Fruit fly (Drosophila melanogaster) whole organism, embryonic: ENCODE data around the gene Tsp29Fb.

Source experiments
- CG10565 ChIP-seq: fragments of 200-800 bp; sonication (Bioruptor generic); optimal IDR thresholded peaks from 3 replicates; lab custom pipeline; 2016; ENCODE audit warnings: missing biosample characterization, mild to moderate bottlenecking, missing genetic modification characterization
- CG11456 ChIP-seq: fragments of 200-800 bp; sonication (Bioruptor generic); IDR thresholded peaks from 3 replicates; pipeline ENCODE4 v1.3.6; 2022; ENCODE audit warnings: missing biosample characterization, missing genetic modification characterization
- CG12391 ChIP-seq: fragments of 200-800 bp; sonication (Bioruptor generic); optimal IDR thresholded peaks from 3 replicates; lab custom pipeline; 2018; ENCODE audit warnings: missing biosample characterization, mild to moderate bottlenecking, missing genetic modification characterization, moderate library complexity
- CG13123 ChIP-seq: fragments of 200-800 bp; sonication (Bioruptor generic); optimal IDR thresholded peaks from 2 replicates; lab custom pipeline; 2016; ENCODE audit warnings: missing biosample characterization, missing genetic modification characterization
- CG13624 ChIP-seq: fragments of 200-800 bp; sonication (Bioruptor generic); optimal IDR thresholded peaks from 2 replicates; lab custom pipeline; 2016; ENCODE audit warnings: missing biosample characterization, missing genetic modification characterization
- CG17802 ChIP-seq: fragments of 200-800 bp; sonication (Bioruptor generic); optimal IDR thresholded peaks from 2 replicates; lab custom pipeline; 2018; ENCODE audit warnings: missing biosample characterization, mild to moderate bottlenecking, missing genetic modification characterization, moderate library complexity
- CG2116 ChIP-seq: fragments of 200-800 bp; sonication (Bioruptor generic); optimal IDR thresholded peaks from 3 replicates; lab custom pipeline; 2018; ENCODE audit warnings: missing biosample characterization, mild to moderate bottlenecking, missing genetic modification characterization
- CG3281 ChIP-seq: fragments of 200-800 bp; sonication (Bioruptor generic); optimal IDR thresholded peaks from 3 replicates; lab custom pipeline; 2017; ENCODE audit warnings: missing biosample characterization, mild to moderate bottlenecking, missing genetic modification characterization
- CG34422 ChIP-seq: fragments of 200-800 bp; sonication (Bioruptor generic); IDR thresholded peaks from 3 replicates; pipeline ENCODE4 v1.3.6; 2022; ENCODE audit warnings: missing biosample characterization, missing genetic modification characterization
- CG3838 ChIP-seq: fragments of 200-800 bp; sonication (Bioruptor generic); optimal IDR thresholded peaks from 3 replicates; lab custom pipeline; 2016; ENCODE audit warnings: missing biosample characterization, missing genetic modification characterization
- CG4707 ChIP-seq: fragments of 200-800 bp; sonication (Bioruptor generic); optimal IDR thresholded peaks from 2 replicates; lab custom pipeline; 2018; ENCODE audit warnings: missing biosample characterization, mild to moderate bottlenecking, missing genetic modification characterization, moderate library complexity
- CG4730 ChIP-seq: fragments of 200-800 bp; sonication (Bioruptor generic); IDR thresholded peaks from 2 replicates; pipeline ENCODE4 v1.3.6; 2022; ENCODE audit warnings: missing biosample characterization, missing genetic modification characterization
- CG6254 ChIP-seq: fragments of 200-800 bp; sonication (Bioruptor generic); optimal IDR thresholded peaks from 3 replicates; lab custom pipeline; 2017; ENCODE audit warnings: mild to moderate bottlenecking, missing biosample characterization, missing genetic modification reagents, missing genetic modification characterization
- CG7928 ChIP-seq: fragments of 200-800 bp; sonication (Bioruptor generic); optimal IDR thresholded peaks from 2 replicates; lab custom pipeline; 2017; ENCODE audit warnings: missing biosample characterization, mild to moderate bottlenecking, missing genetic modification characterization
- CG8281 ChIP-seq: fragments of 200-800 bp; sonication (Bioruptor generic); optimal IDR thresholded peaks from 2 replicates; lab custom pipeline; 2018; ENCODE audit warnings: missing biosample characterization, mild to moderate bottlenecking, missing genetic modification characterization, moderate library complexity
- CG8290 ChIP-seq, 3 experiments: fragments of 200-800 bp; sonication (Bioruptor generic); optimal IDR thresholded peaks; 2 replicates each; lab custom pipeline; 2016 to 2019; ENCODE audit warnings: missing biosample characterization in 3 of 3, missing genetic modification characterization in 3 of 3, mild to moderate bottlenecking in 2 of 3, moderate library complexity in 1 of 3
- CG9609 ChIP-seq: fragments of 200-800 bp; sonication (Bioruptor generic); optimal IDR thresholded peaks from 3 replicates; lab custom pipeline; 2016; ENCODE audit warnings: missing biosample characterization, missing genetic modification characterization
- Dad ChIP-seq: fragments of 200-800 bp; sonication (Bioruptor generic); optimal IDR thresholded peaks from 3 replicates; lab custom pipeline; 2016; ENCODE audit warnings: missing biosample characterization, missing genetic modification characterization
- Dip3 ChIP-seq: fragments of 200-800 bp; sonication (Bioruptor generic); optimal IDR thresholded peaks from 3 replicates; lab custom pipeline; 2016; ENCODE audit warnings: missing biosample characterization, missing genetic modification characterization
- Ets97D ChIP-seq: fragments of 200-800 bp; sonication (Bioruptor generic); optimal IDR thresholded peaks from 3 replicates; lab custom pipeline; 2016; ENCODE audit warnings: missing biosample characterization, missing genetic modification characterization
- GATAe ChIP-seq: fragments of 200-800 bp; sonication (Bioruptor generic); conservative IDR thresholded peaks from 2 replicates; pipeline ENCODE4 v1.3.6; 2022; ENCODE audit warnings: missing biosample characterization, missing genetic modification characterization
- HmgZ ChIP-seq: fragments of 200-800 bp; sonication (Bioruptor generic); optimal IDR thresholded peaks from 2 replicates; lab custom pipeline; 2018; ENCODE audit warnings: missing biosample characterization, mild to moderate bottlenecking, missing genetic modification characterization
- Hmr ChIP-seq: fragments of 200-800 bp; sonication (Bioruptor generic); optimal IDR thresholded peaks from 3 replicates; lab custom pipeline; 2017; ENCODE audit warnings: mild to moderate bottlenecking, missing biosample characterization, missing genetic modification reagents, missing genetic modification characterization
- Hr78 ChIP-seq, 2 experiments: fragments of 200-800 bp in 1 of 2; fragments of >200 bp in 1 of 2; sonication (Bioruptor generic) in 1 of 2; optimal IDR thresholded peaks; 2 replicates each; lab custom pipeline; 2017 to 2019; ENCODE audit warnings: missing biosample characterization in 2 of 2, missing genetic modification characterization in 2 of 2, mild to moderate bottlenecking in 1 of 2, moderate library complexity in 1 of 2
- Jarid2 ChIP-seq: fragments of 200-800 bp; sonication (Bioruptor generic); optimal IDR thresholded peaks from 3 replicates; lab custom pipeline; 2017; ENCODE audit warnings: mild to moderate bottlenecking, missing biosample characterization, missing genetic modification reagents, missing genetic modification characterization
- Kr ChIP-seq: fragments of 200-800 bp; sonication (Bioruptor generic); optimal IDR thresholded peaks from 2 replicates; lab custom pipeline; 2017; ENCODE audit warnings: missing biosample characterization, mild to moderate bottlenecking, missing genetic modification characterization
- Lpt ChIP-seq: fragments of >200 bp; optimal IDR thresholded peaks from 2 replicates; lab custom pipeline; 2018; ENCODE audit warnings: missing biosample characterization, missing genetic modification characterization
- MTF-1 ChIP-seq: fragments of 200-800 bp; sonication (Bioruptor generic); optimal IDR thresholded peaks from 2 replicates; lab custom pipeline; 2018; ENCODE audit warnings: missing biosample characterization, mild to moderate bottlenecking, missing genetic modification characterization, borderline replicate concordance
- Med ChIP-seq: fragments of 200-800 bp; sonication (Bioruptor generic); peaks from one replicate; lab custom pipeline; 2016; ENCODE audit warnings: missing biosample characterization, missing genetic modification characterization, mild to moderate bottlenecking, inconsistent platforms, moderate library complexity
- YL-1 ChIP-seq: fragments of 200-800 bp; sonication (Bioruptor generic); optimal IDR thresholded peaks from 3 replicates; lab custom pipeline; 2017; ENCODE audit warnings: missing biosample characterization, mild to moderate bottlenecking, missing genetic modification characterization
- ato ChIP-seq: fragments of 200-800 bp; sonication (Bioruptor generic); IDR thresholded peaks from 2 replicates; pipeline ENCODE4 v1.3.6; 2022; ENCODE audit warnings: missing biosample characterization, missing genetic modification characterization; ENCODE audit not compliant: partially characterized antibody
- az2 ChIP-seq: fragments of 200-800 bp; sonication (Bioruptor generic); optimal IDR thresholded peaks from 3 replicates; lab custom pipeline; 2016; ENCODE audit warnings: missing biosample characterization, missing genetic modification characterization
- ci ChIP-seq: fragments of 200-800 bp; sonication (Bioruptor generic); IDR thresholded peaks from 3 replicates; pipeline ENCODE4 v1.3.6; 2022; ENCODE audit warnings: missing biosample characterization, missing genetic modification characterization
- grn ChIP-seq: fragments of 200-800 bp; sonication (Bioruptor generic); optimal IDR thresholded peaks from 3 replicates; lab custom pipeline; 2017; ENCODE audit warnings: missing biosample characterization, missing genetic modification characterization
- h ChIP-seq: fragments of >200 bp; optimal IDR thresholded peaks from 2 replicates; lab custom pipeline; 2017
- her ChIP-seq: fragments of 200-800 bp; sonication (Bioruptor generic); optimal IDR thresholded peaks from 2 replicates; lab custom pipeline; 2016; ENCODE audit warnings: missing biosample characterization, missing genetic modification characterization
- hkb ChIP-seq, 2 experiments: fragments of 200-800 bp in 1 of 2; fragments of >200 bp in 1 of 2; sonication (Bioruptor generic) in 1 of 2; IDR thresholded peaks in 1 of 2; optimal IDR thresholded peaks in 1 of 2; 2 replicates each; pipeline versions ENCODE4 v1.3.6 to Lab custom; 2017 to 2022; ENCODE audit warnings: missing biosample characterization in 1 of 2, missing genetic modification characterization in 1 of 2
- hth ChIP-seq: fragments of >200 bp; optimal IDR thresholded peaks from 2 replicates; lab custom pipeline; 2017; ENCODE audit warnings: inconsistent platforms
- kah ChIP-seq: fragments of 200-800 bp; sonication (Bioruptor generic); optimal IDR thresholded peaks from 2 replicates; lab custom pipeline; 2018; ENCODE audit warnings: missing biosample characterization, mild to moderate bottlenecking, missing genetic modification characterization
- nerfin-1 ChIP-seq: fragments of 200-800 bp; sonication (Bioruptor generic); optimal IDR thresholded peaks from 3 replicates; lab custom pipeline; 2019; ENCODE audit warnings: missing biosample characterization, mild to moderate bottlenecking, missing genetic modification characterization, moderate library complexity
- pros ChIP-seq: fragments of 200-800 bp; sonication (Bioruptor generic); optimal IDR thresholded peaks from 3 replicates; lab custom pipeline; 2019; ENCODE audit warnings: missing biosample characterization, mild to moderate bottlenecking, missing genetic modification characterization, moderate library complexity
- rib ChIP-seq: fragments of 200-800 bp; sonication (Bioruptor generic); IDR thresholded peaks from 2 replicates; pipeline ENCODE4 v1.3.6; 2022; ENCODE audit warnings: missing biosample characterization, missing genetic modification characterization
- row ChIP-seq: fragments of 200-800 bp; sonication (Bioruptor generic); IDR thresholded peaks from 3 replicates; pipeline ENCODE4 v1.3.6; 2022; ENCODE audit warnings: missing biosample characterization, missing genetic modification characterization
- sens ChIP-seq: fragments of 200-800 bp; sonication (Bioruptor generic); peaks from one replicate; lab custom pipeline; 2016; ENCODE audit warnings: missing biosample characterization, missing genetic modification characterization
- sqz ChIP-seq: fragments of 200-800 bp; sonication (Bioruptor generic); optimal IDR thresholded peaks from 3 replicates; lab custom pipeline; 2018; ENCODE audit warnings: missing biosample characterization, mild to moderate bottlenecking, missing genetic modification characterization
- toy ChIP-seq: fragments of 200-800 bp; sonication (Bioruptor generic); IDR thresholded peaks from 2 replicates; pipeline ENCODE4 v1.3.6; 2022; ENCODE audit warnings: missing biosample characterization, missing genetic modification characterization
- trem ChIP-seq: fragments of 200-800 bp; optimal IDR thresholded peaks from 3 replicates; lab custom pipeline; 2019; ENCODE audit warnings: missing biosample characterization, mild to moderate bottlenecking, missing genetic modification characterization, moderate library complexity
- ttk ChIP-seq: fragments of 200-800 bp; sonication (Bioruptor generic); IDR thresholded peaks from 2 replicates; pipeline ENCODE4 v2.1.2; 2022; ENCODE audit warnings: missing biosample characterization, missing genetic modification characterization
- tup ChIP-seq: fragments of 200-800 bp; sonication (Bioruptor generic); optimal IDR thresholded peaks from 2 replicates; lab custom pipeline; 2016; ENCODE audit warnings: missing biosample characterization, mild to moderate bottlenecking, missing genetic modification characterization, moderate library complexity
- vnd ChIP-seq: fragments of 200-800 bp; sonication (Bioruptor generic); IDR thresholded peaks from 3 replicates; pipeline ENCODE4 v1.3.6; 2022; ENCODE audit warnings: missing biosample characterization, missing genetic modification characterization; ENCODE audit not compliant: partially characterized antibody

Tsp29Fb gene

dm6 chr2L:8933710-8934242 is 3.4 kb upstream of the Tsp29Fb start, which contains the start of gene Tsp29Fa (continued):
- TF ChIP-seq Hr78 (GFP tag; optimal IDR thresholded peaks at IDR 0.05; lab: Kevin White, UChicago) (no peak), CG7928 (GFP tag; lab: Kevin White, UChicago) (no peak), CG13123 (no peak), HmgZ (no peak), CG4730 (GFP tag; lab: Robert Waterston, UW) (no peak), toy (GFP tag; lab: Robert Waterston, UW) (no peak), CG17802 (tag; lab: Kevin White, UChicago) (no peak), CG8281 (tag; lab: Kevin White, UChicago) (peak; percentile 23), az2 (no peak), trem (tag; lab: Kevin White, UChicago) (no peak), rib (GFP tag; lab: Robert Waterston, UW) (no peak), grn (GFP tag; lab: Kevin White, UChicago) (peak; percentile 80), Lpt (no peak), YL-1 (GFP tag; lab: Kevin White, UChicago) (no peak), ato (no peak), sens (GFP tag; lab: Kevin White, UChicago) (no peak), GATAe (peak; percentile 40; the same call in 1 of the 2 replicates), CG2116 (GFP tag; lab: Kevin White, UChicago) (no peak), Jarid2 (GFP tag; lab: Kevin White, UChicago) (peak; percentile 17), Med (peak; percentile 9), her (GFP tag; lab: Kevin White, UChicago) (no peak), vnd (GFP tag; lab: Robert Waterston, UW) (0 out of 3 replicates have a peak, but pooled peaks have one; percentile 33), h (no peak), CG12391 (tag; lab: Kevin White, UChicago) (no peak), CG10565 (GFP tag; lab: Kevin White, UChicago) (no peak)

dm6 chr2L:8937837-8938413 is 735 bp downstream of the Tsp29Fb start:
- TF ChIP-seq ci (GFP tag; lab: Robert Waterston, UW): no peak
- TF ChIP-seq Dip3: no peak
- TF ChIP-seq row (GFP tag; lab: Robert Waterston, UW): no peak
- no peak for TF ChIP-seq kah (GFP tag; lab: Kevin White, UChicago)
- no peak for TF ChIP-seq hkb (optimal IDR thresholded peaks at IDR 0.05; lab: Kevin White, UChicago)
- no peak for TF ChIP-seq hkb (GFP tag; IDR thresholded peaks at IDR 0.05; lab: Robert Waterston, UW)
- TF ChIP-seq CG34422 (GFP tag; lab: Robert Waterston, UW): no peak
- no peak for TF ChIP-seq tup
- TF ChIP-seq Ets97D (GFP tag; lab: Kevin White, UChicago): no peak
- TF ChIP-seq pros (GFP tag; lab: Kevin White, UChicago): no peak
- no peak for TF ChIP-seq ttk (GFP tag; lab: Robert Waterston, UW)
- TF ChIP-seq CG3281 (GFP tag; lab: Kevin White, UChicago): peak; percentile 7
- TF ChIP-seq CG8290 (GFP tag; optimal IDR thresholded peaks at IDR 0.05; lab: Kevin White, UChicago): no peak
- TF ChIP-seq CG8290 (tag; optimal IDR thresholded peaks at IDR 0.05; lab: Kevin White, UChicago): peak in 1 of 2 experiments; percentile 73
- TF ChIP-seq nerfin-1 (tag; lab: Kevin White, UChicago): peak; percentile 37
- TF ChIP-seq MTF-1 (GFP tag; lab: Kevin White, UChicago): peak; percentile 53
- no peak for TF ChIP-seq CG11456
- no peak for TF ChIP-seq hth (lab: Kevin White, UChicago)
- peak; percentile 22 for TF ChIP-seq Hmr (GFP tag; lab: Kevin White, UChicago)
- TF ChIP-seq Kr (GFP tag; lab: Kevin White, UChicago): no peak
- TF ChIP-seq Lpt: no peak
- no peak for TF ChIP-seq Dad (GFP tag; lab: Kevin White, UChicago)
- no peak for TF ChIP-seq CG13624
- no peak for TF ChIP-seq CG9609 (GFP tag; lab: Kevin White, UChicago)
- peak; percentile 31 for TF ChIP-seq sqz (GFP tag; lab: Kevin White, UChicago)
- TF ChIP-seq CG6254: no peak
- TF ChIP-seq CG4707: peak; percentile 16
- peak; percentile 69 for TF ChIP-seq Med
- TF ChIP-seq CG3838 (GFP tag; lab: Kevin White, UChicago): no peak
